Worm (Caenorhabditis elegans) whole organism, late embryonic: Measurements from ENCODE around the gene F19G12.1.

ENCODE experiments used
- C38D4.7 ChIP-seq: fragments of 200-800 bp; sonication (Bioruptor generic); optimal IDR thresholded peaks from 2 replicates; lab custom pipeline; 2018; ENCODE audit warnings: mild to moderate bottlenecking, missing genetic modification characterization, moderate library complexity, missing compliant biosample characterization
- F13H6.1 ChIP-seq: sonication (generic microtip); optimal IDR thresholded peaks from 2 replicates; lab custom pipeline; 2016; ENCODE audit warnings: missing genetic modification characterization, missing compliant biosample characterization
- K02D7.2 ChIP-seq: sonication (generic microtip); optimal IDR thresholded peaks from 2 replicates; lab custom pipeline; 2017; ENCODE audit warnings: mild to moderate bottlenecking, missing genetic modification characterization, missing compliant biosample characterization
- ama-1 ChIP-seq: fragments of 150-350 bp; optimal IDR thresholded peaks from 2 replicates; lab custom pipeline; 2014
- ceh-6 ChIP-seq: fragments of 200-800 bp; sonication (Bioruptor generic); optimal IDR thresholded peaks from 2 replicates; lab custom pipeline; 2018; ENCODE audit warnings: mild to moderate bottlenecking, missing genetic modification characterization, missing compliant biosample characterization
- ceh-9 ChIP-seq: sonication (generic microtip); optimal IDR thresholded peaks from 2 replicates; lab custom pipeline; 2016; ENCODE audit warnings: mild to moderate bottlenecking, missing genetic modification characterization, inconsistent platforms, missing compliant biosample characterization
- dve-1 ChIP-seq: sonication (generic microtip); optimal IDR thresholded peaks from 2 replicates; lab custom pipeline; 2017; ENCODE audit warnings: antibody characterized with exemption, mild to moderate bottlenecking, missing genetic modification characterization, missing compliant biosample characterization
- elt-2 ChIP-seq: sonication (generic microtip); optimal IDR thresholded peaks from 2 replicates; lab custom pipeline; 2016; ENCODE audit warnings: missing genetic modification reagents, missing genetic modification characterization, missing compliant biosample characterization
- fkh-10 ChIP-seq: fragments of 150-350 bp; optimal IDR thresholded peaks from 2 replicates; lab custom pipeline; 2014; ENCODE audit warnings: missing biosample characterization, missing genetic modification reagents, missing genetic modification characterization
- hlh-15 ChIP-seq: sonication (generic microtip); optimal IDR thresholded peaks from 2 replicates; lab custom pipeline; 2016; ENCODE audit warnings: missing genetic modification characterization, missing compliant biosample characterization
- nhr-11 ChIP-seq: fragments of 150-350 bp; optimal IDR thresholded peaks from 2 replicates; lab custom pipeline; 2014; ENCODE audit warnings: missing biosample characterization, missing genetic modification characterization
- pha-4 ChIP-seq: fragments of 150-350 bp; optimal IDR thresholded peaks from 2 replicates; lab custom pipeline; 2018; ENCODE audit warnings: missing biosample characterization, missing genetic modification reagents, missing genetic modification characterization
- tbx-2 ChIP-seq: sonication (generic microtip); optimal IDR thresholded peaks from 2 replicates; lab custom pipeline; 2016; ENCODE audit warnings: missing genetic modification characterization, missing compliant biosample characterization
- unc-86 ChIP-seq: sonication (generic microtip); optimal IDR thresholded peaks from 2 replicates; lab custom pipeline; 2016; ENCODE audit warnings: missing genetic modification characterization, missing compliant biosample characterization

- TF ChIP-seq elt-2 (tag; lab: Kevin White, UChicago) (no peak), ama-1 (lab: Kevin White, UChicago) (no peak), C38D4.7 (GFP tag; lab: Kevin White, UChicago) (no peak), ceh-9 (no peak), dve-1 (tag; lab: Kevin White, UChicago) (no peak), unc-86 (tag; lab: Kevin White, UChicago) (no peak), pha-4 (no peak), hlh-15 (tag; lab: Kevin White, UChicago) (no peak), K02D7.2 (tag; lab: Kevin White, UChicago) (no peak), ceh-6 (GFP tag; lab: Kevin White, UChicago) (no peak), nhr-11 (tag; lab: Kevin White, UChicago) (no peak), tbx-2 (tag; lab: Kevin White, UChicago) (no peak), fkh-10 (GFP tag; lab: Kevin White, UChicago) (no peak), F13H6.1 (no peak)
Measured at ce11 chrX:1389382-1389983, 41.3 kb upstream of the F19G12.1 start.
